Worm (Caenorhabditis elegans) whole organism, midembryonic: Measurements from ENCODE around the gene T19C4.1.

Experiments used
- T22C8.4 ChIP-seq: fragments of 200-800 bp; sonication (Bioruptor generic); IDR thresholded peaks from 2 replicates; pipeline ENCODE4 v1.3.6; 2022; ENCODE audit warnings: missing genetic modification characterization, missing compliant biosample characterization
- cog-1 ChIP-seq: sonication (generic microtip); optimal IDR thresholded peaks from 2 replicates; lab custom pipeline; 2016; ENCODE audit warnings: missing genetic modification characterization, missing compliant biosample characterization
- flt-1 ChIP-seq: fragments of 200-800 bp; sonication (Bioruptor generic); IDR thresholded peaks from 2 replicates; pipeline ENCODE4 v1.3.6; 2022; ENCODE audit warnings: missing genetic modification characterization, missing compliant biosample characterization
- klf-2 ChIP-seq: fragments of 200-800 bp; sonication (Bioruptor generic); conservative IDR thresholded peaks from 2 replicates; pipeline ENCODE4 v1.3.6; 2022; ENCODE audit warnings: missing genetic modification reagents, missing genetic modification characterization, missing compliant biosample characterization
- med-1 ChIP-seq: sonication (generic microtip); optimal IDR thresholded peaks from 2 replicates; lab custom pipeline; 2017; ENCODE audit warnings: missing genetic modification characterization, mild to moderate bottlenecking, missing compliant biosample characterization, antibody characterized with exemption, missing genetic modification reagents; ENCODE audit not compliant: insufficient read depth
- ref-1 ChIP-seq: fragments of 200-800 bp; sonication (Bioruptor generic); conservative IDR thresholded peaks from 2 replicates; pipeline ENCODE4 v1.3.6; 2022; ENCODE audit warnings: missing genetic modification reagents, missing genetic modification characterization, missing compliant biosample characterization
- tab-1 ChIP-seq: fragments of 200-800 bp; sonication (Bioruptor generic); IDR thresholded peaks from 2 replicates; pipeline ENCODE4 v1.3.6; 2022; ENCODE audit warnings: missing genetic modification characterization, missing compliant biosample characterization
- ztf-23 ChIP-seq: fragments of 200-800 bp; sonication (Bioruptor generic); IDR thresholded peaks from 2 replicates; pipeline ENCODE4 v1.3.6; 2022; ENCODE audit warnings: missing genetic modification reagents, missing genetic modification characterization, missing compliant biosample characterization
- ztf-29 ChIP-seq: fragments of 200-800 bp; sonication (Bioruptor generic); IDR thresholded peaks from 2 replicates; pipeline ENCODE4 v1.3.6; 2022; ENCODE audit warnings: missing genetic modification reagents, missing genetic modification characterization, missing compliant biosample characterization

Gene T19C4.1

ce11 chrV:11124922-11125321 is 24.6 kb upstream of the T19C4.1 start, which contains the start of gene C06H2.2:
TSS of gene C06H2.2 (plus strand) at chrV:11125222.
- no peak for TF ChIP-seq cog-1 (tag; lab: Kevin White, UChicago)
- no peak for TF ChIP-seq tab-1 (GFP tag; lab: Robert Waterston, UW)
- no peak for TF ChIP-seq klf-2 (GFP tag; lab: Robert Waterston, UW)
- TF ChIP-seq T22C8.4 (GFP tag; lab: Robert Waterston, UW) = no peak
- no peak for TF ChIP-seq flt-1 (GFP tag; lab: Robert Waterston, UW)
- TF ChIP-seq ztf-29 (GFP tag; lab: Robert Waterston, UW) = no peak
- no peak for TF ChIP-seq ztf-23 (GFP tag; lab: Robert Waterston, UW)
- no peak for TF ChIP-seq med-1 (GFP tag; lab: Kevin White, UChicago)
- TF ChIP-seq ref-1 (GFP tag; lab: Robert Waterston, UW) = no peak

- TF ChIP-seq tab-1 (GFP tag; lab: Robert Waterston, UW) (no peak), klf-2 (GFP tag; lab: Robert Waterston, UW) (no peak), ztf-23 (GFP tag; lab: Robert Waterston, UW) (no peak), ztf-29 (GFP tag; lab: Robert Waterston, UW) (no peak), cog-1 (tag; lab: Kevin White, UChicago) (no peak), ref-1 (GFP tag; lab: Robert Waterston, UW) (no peak), T22C8.4 (GFP tag; lab: Robert Waterston, UW) (no peak), flt-1 (GFP tag; lab: Robert Waterston, UW) (no peak), med-1 (GFP tag; lab: Kevin White, UChicago) (no peak)
Observed at ce11 chrV:11127197-11127596, 22.3 kb upstream of the T19C4.1 start, which contains the start of gene jmjd-5. TSS of gene jmjd-5 (plus strand) at chrV:11127497.

ce11 chrV:11131801-11132200 is 17.7 kb upstream of the T19C4.1 start:
- TF ChIP-seq tab-1 (GFP tag; lab: Robert Waterston, UW) (no peak), klf-2 (GFP tag; lab: Robert Waterston, UW) (no peak), ztf-23 (GFP tag; lab: Robert Waterston, UW) (no peak), ref-1 (GFP tag; lab: Robert Waterston, UW) (no peak), T22C8.4 (GFP tag; lab: Robert Waterston, UW) (no peak), flt-1 (GFP tag; lab: Robert Waterston, UW) (no peak), cog-1 (tag; lab: Kevin White, UChicago) (no peak), med-1 (GFP tag; lab: Kevin White, UChicago) (no peak), ztf-29 (GFP tag; lab: Robert Waterston, UW) (no peak)

ce11 chrV:11133516-11133915 is 16.0 kb upstream of the T19C4.1 start:
- TF ChIP-seq T22C8.4 (GFP tag; lab: Robert Waterston, UW) = no peak
- no peak for TF ChIP-seq ref-1 (GFP tag; lab: Robert Waterston, UW)
- no peak for TF ChIP-seq ztf-29 (GFP tag; lab: Robert Waterston, UW)
- no peak for TF ChIP-seq flt-1 (GFP tag; lab: Robert Waterston, UW)
- no peak for TF ChIP-seq klf-2 (GFP tag; lab: Robert Waterston, UW)
- no peak for TF ChIP-seq ztf-23 (GFP tag; lab: Robert Waterston, UW)
- no peak for TF ChIP-seq med-1 (GFP tag; lab: Kevin White, UChicago)
- TF ChIP-seq tab-1 (GFP tag; lab: Robert Waterston, UW) = no peak
- TF ChIP-seq cog-1 (tag; lab: Kevin White, UChicago) = no peak

ce11 chrV:11134296-11134695 is 15.2 kb upstream of the T19C4.1 start, which contains the start of gene glb-3:
TSS of gene glb-3 (plus strand) at chrV:11134596.
- no peak for TF ChIP-seq ztf-29 (GFP tag; lab: Robert Waterston, UW)
- TF ChIP-seq flt-1 (GFP tag; lab: Robert Waterston, UW) = no peak
- no peak for TF ChIP-seq ztf-23 (GFP tag; lab: Robert Waterston, UW)
- TF ChIP-seq med-1 (GFP tag; lab: Kevin White, UChicago) = no peak
- TF ChIP-seq T22C8.4 (GFP tag; lab: Robert Waterston, UW) = no peak
- no peak for TF ChIP-seq ref-1 (GFP tag; lab: Robert Waterston, UW)
- TF ChIP-seq tab-1 (GFP tag; lab: Robert Waterston, UW) = no peak
- TF ChIP-seq cog-1 (tag; lab: Kevin White, UChicago) = no peak
- no peak for TF ChIP-seq klf-2 (GFP tag; lab: Robert Waterston, UW)

- TF ChIP-seq tab-1 (GFP tag; lab: Robert Waterston, UW) (no peak), T22C8.4 (GFP tag; lab: Robert Waterston, UW) (no peak), ref-1 (GFP tag; lab: Robert Waterston, UW) (no peak), med-1 (GFP tag; lab: Kevin White, UChicago) (no peak), ztf-29 (GFP tag; lab: Robert Waterston, UW) (no peak), klf-2 (GFP tag; lab: Robert Waterston, UW) (no peak)
Observed at ce11 chrV:11140326-11140725, 9.2 kb upstream of the T19C4.1 start.

ce11 chrV:11141179-11141578 is 8.3 kb upstream of the T19C4.1 start, which contains the start of gene folt-1:
TSS of gene folt-1 (plus strand) at chrV:11141479.
- TF ChIP-seq klf-2 (GFP tag; lab: Robert Waterston, UW) = no peak
- no peak for TF ChIP-seq flt-1 (GFP tag; lab: Robert Waterston, UW)
- TF ChIP-seq tab-1 (GFP tag; lab: Robert Waterston, UW) = no peak
- TF ChIP-seq med-1 (GFP tag; lab: Kevin White, UChicago) = no peak
- no peak for TF ChIP-seq T22C8.4 (GFP tag; lab: Robert Waterston, UW)
- no peak for TF ChIP-seq ref-1 (GFP tag; lab: Robert Waterston, UW)
- no peak for TF ChIP-seq ztf-23 (GFP tag; lab: Robert Waterston, UW)
- no peak for TF ChIP-seq ztf-29 (GFP tag; lab: Robert Waterston, UW)
- TF ChIP-seq cog-1 (tag; lab: Kevin White, UChicago) = no peak

ce11 chrV:11144694-11145093 is 4.8 kb upstream of the T19C4.1 start, which contains the start of gene C06H2.7:
TSS of gene C06H2.7 (minus strand) at chrV:11144794.
- no peak for TF ChIP-seq tab-1 (GFP tag; lab: Robert Waterston, UW)
- TF ChIP-seq ztf-29 (GFP tag; lab: Robert Waterston, UW) = no peak
- TF ChIP-seq ztf-23 (GFP tag; lab: Robert Waterston, UW) = no peak
- TF ChIP-seq flt-1 (GFP tag; lab: Robert Waterston, UW) = no peak
- no peak for TF ChIP-seq klf-2 (GFP tag; lab: Robert Waterston, UW)
- TF ChIP-seq med-1 (GFP tag; lab: Kevin White, UChicago) = no peak
